Fruit fly (Drosophila melanogaster) whole organism, pupa: Measurements from ENCODE around the gene CG42717.

Experiments used
- CG32121 ChIP-seq: fragments of 200-800 bp; sonication (Bioruptor generic); IDR thresholded peaks from 2 replicates; pipeline ENCODE4 v1.3.6; 2022; ENCODE audit warnings: missing biosample characterization, missing genetic modification characterization
- CG34367 ChIP-seq: fragments of 200-800 bp; sonication (Bioruptor generic); optimal IDR thresholded peaks from 2 replicates; lab custom pipeline; 2018; ENCODE audit warnings: missing biosample characterization, mild to moderate bottlenecking, missing genetic modification characterization
- CG9948 ChIP-seq: fragments of 200-800 bp; sonication (Bioruptor generic); optimal IDR thresholded peaks from 2 replicates; lab custom pipeline; 2018; ENCODE audit warnings: missing biosample characterization, mild to moderate bottlenecking, missing genetic modification characterization, moderate library complexity
- D1 ChIP-seq: fragments of 200-800 bp; sonication (Bioruptor generic); optimal IDR thresholded peaks from 2 replicates; lab custom pipeline; 2018; ENCODE audit warnings: missing biosample characterization, mild to moderate bottlenecking, missing genetic modification characterization, moderate library complexity
- EcR ChIP-seq: fragments of 200-800 bp; sonication (Bioruptor generic); optimal IDR thresholded peaks from 3 replicates; lab custom pipeline; 2019; ENCODE audit warnings: missing biosample characterization, missing genetic modification characterization, mild to moderate bottlenecking, moderate library complexity, missing genetic modification reagents

DNA sequence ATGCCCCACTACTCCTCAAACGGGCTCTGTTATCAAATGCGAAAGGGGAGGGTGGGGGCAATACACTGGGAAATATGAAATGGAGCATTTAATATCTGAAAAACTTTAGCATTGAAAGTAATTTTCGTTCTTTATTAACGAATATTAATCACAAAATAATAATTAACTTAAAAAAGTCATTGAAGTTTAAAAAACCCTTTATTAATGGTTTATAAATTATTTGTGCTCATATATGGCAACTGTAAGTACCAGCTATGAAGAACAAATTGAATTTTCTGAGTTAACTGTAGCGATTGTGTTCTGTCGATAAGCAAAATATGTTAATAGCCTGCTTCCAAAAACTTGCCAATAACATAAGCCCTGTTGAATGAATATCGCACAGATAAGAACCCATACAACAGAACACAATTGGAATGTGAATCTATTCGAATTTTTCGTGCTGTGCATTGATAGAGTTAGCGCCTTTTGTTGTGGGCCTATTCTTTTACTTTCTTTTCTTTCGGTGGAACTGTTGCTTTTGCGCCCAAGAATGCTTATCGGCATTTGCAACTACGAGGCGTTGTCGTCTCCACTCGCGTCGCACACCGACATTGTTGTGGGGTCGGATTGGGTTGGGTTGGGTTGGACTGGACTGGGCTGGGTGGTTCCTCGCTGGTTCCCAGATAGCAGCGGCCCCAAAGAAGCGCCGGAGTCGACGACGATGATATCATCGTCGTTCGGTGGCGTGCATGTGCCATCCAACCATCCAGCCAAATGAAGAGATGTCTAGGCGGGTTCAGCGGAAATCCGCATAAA is 28.0 kb upstream of the CG42717 start:
- TF ChIP-seq CG34367 (tag; lab: Kevin White, UChicago) (no peak), CG9948 (no peak), CG32121 (GFP tag; lab: Robert Waterston, UW) (peak; percentile 31; the same call in 1 of the 2 replicates), D1 (tag; lab: Kevin White, UChicago) (no peak), EcR (GFP tag; lab: Kevin White, UChicago) (peak; percentile 36)
